Fruit fly (Drosophila melanogaster): ENCODE data around the gene Hk.

Gene Hk

dm6 chrX:10184355-10185058 lies 78.8 kb downstream of the Hk start (continued):
- peak; percentile 38 for TF ChIP-seq CG2712 (tag; optimal IDR thresholded peaks at IDR 0.05)
- TF ChIP-seq gfzf (GFP tag; optimal IDR thresholded peaks at IDR 0.05): no peak
- TF ChIP-seq Nf-YC (tag; optimal IDR thresholded peaks at IDR 0.05): no peak
- no peak for TF ChIP-seq Abd-B (GFP tag; optimal IDR thresholded peaks at IDR 0.05)
- TF ChIP-seq Hr51 (GFP tag; optimal IDR thresholded peaks at IDR 0.05): peak in 1 of 2 experiments; percentile 38
- TF ChIP-seq sisA (GFP tag; IDR thresholded peaks at IDR 0.05): peak; percentile 41
- TF ChIP-seq CG13287 (GFP tag; IDR thresholded peaks at IDR 0.05; ENCODE audit: partially characterized antibody): no peak
- TF ChIP-seq CG30020 (tag; optimal IDR thresholded peaks at IDR 0.05): no peak
- TF ChIP-seq CTCF (GFP tag; optimal IDR thresholded peaks at IDR 0.05): no peak
- TF ChIP-seq zfh2 (GFP tag; optimal IDR thresholded peaks at IDR 0.05): peak; percentile 30
- no peak for TF ChIP-seq gcm2 (GFP tag; optimal IDR thresholded peaks at IDR 0.05)
- no peak for TF ChIP-seq btn (GFP tag; optimal IDR thresholded peaks at IDR 0.05)
- no peak for TF ChIP-seq h (optimal IDR thresholded peaks at IDR 0.05)
- TF ChIP-seq ase (GFP tag; IDR thresholded peaks at IDR 0.05): no peak
- TF ChIP-seq CG10565 (GFP tag; optimal IDR thresholded peaks at IDR 0.05): no peak
- no peak for TF ChIP-seq usp (GFP tag; optimal IDR thresholded peaks at IDR 0.05)
- TF ChIP-seq dysf (GFP tag; IDR thresholded peaks at IDR 0.05): peak; percentile 83
- TF ChIP-seq HmgD (GFP tag; optimal IDR thresholded peaks at IDR 0.05): no peak
- no peak for TF ChIP-seq CG3065 (GFP tag; optimal IDR thresholded peaks at IDR 0.05)
- no peak for TF ChIP-seq ftz-f1 (GFP tag; optimal IDR thresholded peaks at IDR 0.05)
- TF ChIP-seq maf-S (GFP tag; optimal IDR thresholded peaks at IDR 0.05): peak; percentile 0
- TF ChIP-seq Pdp1 (GFP tag; optimal IDR thresholded peaks at IDR 0.05): peak in 1 of 2 experiments; percentile 51
- TF ChIP-seq sim (GFP tag; IDR thresholded peaks at IDR 0.05): no peak
- TF ChIP-seq cad (GFP tag; optimal IDR thresholded peaks at IDR 0.05): no peak
- no peak for TF ChIP-seq CG12071 (GFP tag; optimal IDR thresholded peaks at IDR 0.05)
- TF ChIP-seq sna (GFP tag; IDR thresholded peaks at IDR 0.05; ENCODE audit: partially characterized antibody): no peak
- TF ChIP-seq nmo (GFP tag; optimal IDR thresholded peaks at IDR 0.05): peak; percentile 30
- TF ChIP-seq gt (GFP tag; IDR thresholded peaks at IDR 0.05): no peak
- TF ChIP-seq CG12744 (GFP tag; optimal IDR thresholded peaks at IDR 0.05): no peak
- TF ChIP-seq CG15269 (tag; optimal IDR thresholded peaks at IDR 0.05): peak; percentile 40
- TF ChIP-seq grau (tag; optimal IDR thresholded peaks at IDR 0.05): peak; percentile 61
- peak; percentile 29 for TF ChIP-seq CG17385 (GFP tag; optimal IDR thresholded peaks at IDR 0.05)
- 0 out of 2 replicates have a peak, but pooled peaks have one; percentile 24 for TF ChIP-seq CG32767 (GFP tag; IDR thresholded peaks at IDR 0.05)
- TF ChIP-seq HLH54F (GFP tag; optimal IDR thresholded peaks at IDR 0.05): peak; percentile 28
- no peak for TF ChIP-seq CG10274 (GFP tag; optimal IDR thresholded peaks at IDR 0.05)
- 0 out of 2 replicates have a peak, but pooled peaks have one; percentile 30 for TF ChIP-seq CG43689 (GFP tag; IDR thresholded peaks at IDR 0.05)
- TF ChIP-seq Dp (GFP tag; optimal IDR thresholded peaks at IDR 0.05): no peak
- no peak for TF ChIP-seq z (GFP tag; IDR thresholded peaks at IDR 0.05)
- peak; percentile 38; the same call in 1 of the 2 replicates for TF ChIP-seq bowl (GFP tag; IDR thresholded peaks at IDR 0.05)
- TF ChIP-seq nerfin-1 (tag; optimal IDR thresholded peaks at IDR 0.05): no peak
- peak; percentile 28; the same call in 1 of the 2 replicates for TF ChIP-seq danr (GFP tag; IDR thresholded peaks at IDR 0.05)
- TF ChIP-seq CG4282 (GFP tag; optimal IDR thresholded peaks at IDR 0.05): no peak
- TF ChIP-seq Dek (tag; optimal IDR thresholded peaks at IDR 0.05): peak; percentile 5
- no peak for TF ChIP-seq CG1529 (GFP tag; optimal IDR thresholded peaks at IDR 0.05)
- TF ChIP-seq CG8281 (tag; optimal IDR thresholded peaks at IDR 0.05): no peak
- TF ChIP-seq CG18599 (GFP tag; optimal IDR thresholded peaks at IDR 0.05): peak; percentile 90
- TF ChIP-seq Ets65A (GFP tag): peak; percentile 27
- TF ChIP-seq Hsf (GFP tag; optimal IDR thresholded peaks at IDR 0.05): no peak
- no peak for TF ChIP-seq CG7271 (tag; optimal IDR thresholded peaks at IDR 0.05)
- TF ChIP-seq CG6654 (GFP tag; optimal IDR thresholded peaks at IDR 0.05): no peak
- TF ChIP-seq tin (GFP tag; optimal IDR thresholded peaks at IDR 0.05): no peak

Measured in whole organism, embryonic.